Fruit fly (Drosophila melanogaster): ENCODE measurements around the gene Polr3H.

- TF ChIP-seq lola (GFP tag; optimal IDR thresholded peaks at IDR 0.05) = no peak
- TF ChIP-seq psq (GFP tag; optimal IDR thresholded peaks at IDR 0.05) = no peak
- TF ChIP-seq Dfd (GFP tag; optimal IDR thresholded peaks at IDR 0.05) = no peak
- no peak for TF ChIP-seq OdsH (GFP tag; optimal IDR thresholded peaks at IDR 0.05)
- TF ChIP-seq dsf (GFP tag; optimal IDR thresholded peaks at IDR 0.05; ENCODE audit: borderline replicate concordance) = no peak
- TF ChIP-seq N (GFP tag; optimal IDR thresholded peaks at IDR 0.05) = no peak
- no peak for TF ChIP-seq usp (GFP tag; optimal IDR thresholded peaks at IDR 0.05)
- no peak for TF ChIP-seq h (GFP tag; optimal IDR thresholded peaks at IDR 0.05)
- TF ChIP-seq jim (GFP tag; optimal IDR thresholded peaks at IDR 0.05) = no peak
- no peak for TF ChIP-seq CG9705 (GFP tag; optimal IDR thresholded peaks at IDR 0.05)
- no peak for TF ChIP-seq Hnf4 (GFP tag; optimal IDR thresholded peaks at IDR 0.05)
Observed at dm6 chr3L:11685876-11686275, 37.3 kb downstream of the Polr3H start.
